Worm (Caenorhabditis elegans) whole organism, L1 larva: ENCODE data around the gene D2024.1.
A peak's percentile ranks its signal among the peaks of the same experiment; 100 is the strongest.

Source experiments
- C16A3.4 ChIP-seq: fragments of 150-350 bp; optimal IDR thresholded peaks from 2 replicates; lab custom pipeline; 2014; ENCODE audit warnings: missing biosample characterization, missing genetic modification characterization
- alr-1 ChIP-seq: fragments of 200-800 bp; sonication (Bioruptor generic); optimal IDR thresholded peaks from 2 replicates; lab custom pipeline; 2018; ENCODE audit warnings: borderline replicate concordance, mild to moderate bottlenecking, missing genetic modification characterization, missing compliant biosample characterization
- aly-2 ChIP-seq: fragments of 150-350 bp; optimal IDR thresholded peaks from 2 replicates; lab custom pipeline; 2014; ENCODE audit warnings: missing biosample characterization, missing genetic modification characterization
- ceh-8 ChIP-seq: fragments of 200-800 bp; sonication (Bioruptor generic); optimal IDR thresholded peaks from 2 replicates; lab custom pipeline; 2018; ENCODE audit warnings: mild to moderate bottlenecking, missing genetic modification characterization, moderate library complexity, missing compliant biosample characterization
- ceh-90 ChIP-seq: sonication (generic microtip); optimal IDR thresholded peaks from 2 replicates; lab custom pipeline; 2016; ENCODE audit warnings: missing genetic modification characterization, missing compliant biosample characterization
- efl-1 ChIP-seq, 4 experiments: fragments of 150-350 bp; optimal IDR thresholded peaks in 3 of 4; peaks in 1 of 4; 1 replicate in 1 of 4; 2 replicates in 3 of 4; lab custom pipeline; 2014; ENCODE audit warnings: missing biosample characterization in 2 of 4, missing genetic modification characterization in 2 of 4, missing genetic modification reagents in 2 of 4
- efl-3 ChIP-seq: fragments of 200-800 bp; sonication (Bioruptor generic); optimal IDR thresholded peaks from 2 replicates; lab custom pipeline; 2018; ENCODE audit warnings: mild to moderate bottlenecking, missing genetic modification characterization, missing compliant biosample characterization
- elt-2 ChIP-seq: sonication (generic microtip); optimal IDR thresholded peaks from 2 replicates; lab custom pipeline; 2016; ENCODE audit warnings: missing genetic modification characterization, mild to moderate bottlenecking, inconsistent platforms, missing compliant biosample characterization, missing genetic modification reagents
- ets-5 ChIP-seq: fragments of 200-800 bp; sonication (Bioruptor generic); IDR thresholded peaks from 2 replicates; pipeline ENCODE4 v1.3.6; 2022; ENCODE audit warnings: missing genetic modification characterization, missing compliant biosample characterization
- fkh-8 ChIP-seq: sonication (generic microtip); optimal IDR thresholded peaks from 2 replicates; lab custom pipeline; 2016; ENCODE audit warnings: mild to moderate bottlenecking, missing genetic modification characterization, missing compliant biosample characterization
- grh-1 ChIP-seq: fragments of 200-800 bp; sonication (Bioruptor generic); IDR thresholded peaks from 2 replicates; pipeline ENCODE4 v1.3.6; 2022; ENCODE audit warnings: missing genetic modification reagents, missing genetic modification characterization, missing compliant biosample characterization
- hpl-2 ChIP-seq: fragments of 150-350 bp; optimal IDR thresholded peaks from 2 replicates; lab custom pipeline; 2014; ENCODE audit warnings: missing biosample characterization, missing genetic modification reagents, missing genetic modification characterization
- jun-1 ChIP-seq: fragments of 150-350 bp; optimal IDR thresholded peaks from 2 replicates; lab custom pipeline; 2014; ENCODE audit warnings: missing biosample characterization, missing genetic modification reagents, missing genetic modification characterization
- lin-13 ChIP-seq: fragments of 150-350 bp; optimal IDR thresholded peaks from 2 replicates; lab custom pipeline; 2014; ENCODE audit warnings: missing biosample characterization, missing genetic modification reagents, missing genetic modification characterization
- lin-14 ChIP-seq: fragments of 200-800 bp; sonication (Bioruptor generic); optimal IDR thresholded peaks from 2 replicates; lab custom pipeline; 2018; ENCODE audit warnings: mild to moderate bottlenecking, missing genetic modification characterization, moderate library complexity, missing compliant biosample characterization
- lin-35 ChIP-seq, 2 experiments: fragments of 150-350 bp; optimal IDR thresholded peaks; 2 replicates each; lab custom pipeline; 2014; ENCODE audit warnings: missing biosample characterization in 2 of 2, missing genetic modification characterization in 2 of 2, missing genetic modification reagents in 2 of 2
- lir-3 ChIP-seq: sonication (generic microtip); optimal IDR thresholded peaks from 2 replicates; lab custom pipeline; 2016; ENCODE audit warnings: mild to moderate bottlenecking, missing genetic modification characterization, moderate library complexity, missing compliant biosample characterization; ENCODE audit not compliant: poor library complexity
- mab-9 ChIP-seq: fragments of 200-800 bp; sonication (Bioruptor generic); IDR thresholded peaks from 2 replicates; pipeline ENCODE4 v1.3.6; 2022; ENCODE audit warnings: missing genetic modification reagents, missing genetic modification characterization, missing compliant biosample characterization
- mef-2 ChIP-seq: fragments of 150-350 bp; optimal IDR thresholded peaks from 2 replicates; lab custom pipeline; 2014; ENCODE audit warnings: missing biosample characterization, missing genetic modification characterization
- mep-1 ChIP-seq: fragments of 150-350 bp; optimal IDR thresholded peaks from 2 replicates; lab custom pipeline; 2014; ENCODE audit warnings: missing biosample characterization, missing genetic modification characterization
- nhr-12 ChIP-seq: sonication (generic microtip); optimal IDR thresholded peaks from 2 replicates; lab custom pipeline; 2017; ENCODE audit warnings: missing biosample characterization, missing genetic modification characterization
- nhr-20 ChIP-seq: sonication (generic microtip); optimal IDR thresholded peaks from 2 replicates; lab custom pipeline; 2016; ENCODE audit warnings: mild to moderate bottlenecking, missing genetic modification characterization, missing compliant biosample characterization
- nhr-47 ChIP-seq: sonication (generic microtip); optimal IDR thresholded peaks from 2 replicates; lab custom pipeline; 2016; ENCODE audit warnings: mild to moderate bottlenecking, missing genetic modification characterization, moderate library complexity, missing compliant biosample characterization
- nhr-71 ChIP-seq: sonication (generic microtip); optimal IDR thresholded peaks from 2 replicates; lab custom pipeline; 2016; ENCODE audit warnings: mild to moderate bottlenecking, missing genetic modification characterization, moderate library complexity, missing compliant biosample characterization
- nhr-90 ChIP-seq: sonication (generic microtip); optimal IDR thresholded peaks from 2 replicates; lab custom pipeline; 2016; ENCODE audit warnings: mild to moderate bottlenecking, missing genetic modification characterization, missing compliant biosample characterization; ENCODE audit not compliant: poor library complexity
- pag-3 ChIP-seq: sonication (generic microtip); optimal IDR thresholded peaks from 2 replicates; lab custom pipeline; 2017; ENCODE audit warnings: missing genetic modification characterization, mild to moderate bottlenecking, missing compliant biosample characterization, antibody characterized with exemption, borderline replicate concordance; ENCODE audit not compliant: insufficient read depth
- skn-1 ChIP-seq: fragments of 150-350 bp; optimal IDR thresholded peaks from 2 replicates; lab custom pipeline; 2014; ENCODE audit warnings: missing biosample characterization, missing genetic modification characterization
- snu-23 ChIP-seq: sonication (generic microtip); optimal IDR thresholded peaks from 2 replicates; lab custom pipeline; 2016; ENCODE audit warnings: missing genetic modification characterization, missing compliant biosample characterization
- unc-130 ChIP-seq: fragments of 150-350 bp; optimal IDR thresholded peaks from 2 replicates; lab custom pipeline; 2017; ENCODE audit warnings: missing biosample characterization, missing genetic modification characterization, inconsistent platforms
- unc-62 ChIP-seq: fragments of 150-350 bp; optimal IDR thresholded peaks from 2 replicates; lab custom pipeline; 2014; ENCODE audit warnings: missing biosample characterization, missing genetic modification reagents, missing genetic modification characterization
- unc-86 ChIP-seq: sonication (generic microtip); optimal IDR thresholded peaks from 2 replicates; lab custom pipeline; 2016; ENCODE audit warnings: missing genetic modification characterization, missing compliant biosample characterization
- unc-98 ChIP-seq: fragments of 200-800 bp; sonication (Bioruptor generic); IDR thresholded peaks from 2 replicates; pipeline ENCODE4 v1.3.6; 2022; ENCODE audit warnings: missing genetic modification characterization, missing compliant biosample characterization
- vab-15 ChIP-seq: sonication (generic microtip); optimal IDR thresholded peaks from 2 replicates; lab custom pipeline; 2017; ENCODE audit warnings: missing genotype, mild to moderate bottlenecking, missing genetic modification characterization, missing compliant biosample characterization
- xbp-1 ChIP-seq: sonication (generic microtip); optimal IDR thresholded peaks from 2 replicates; lab custom pipeline; 2016; ENCODE audit warnings: missing genetic modification characterization, missing compliant biosample characterization
- zip-4 ChIP-seq: fragments of 200-800 bp; sonication (Bioruptor generic); optimal IDR thresholded peaks from 2 replicates; lab custom pipeline; 2018; ENCODE audit warnings: mild to moderate bottlenecking, missing genetic modification characterization, moderate library complexity, missing compliant biosample characterization

The D2024.1 gene

ce11 chrIV:7260587-7260986 lies 13.2 kb downstream of the D2024.1 start, which contains the start of gene C06E4.3:
TSS of gene C06E4.3 (plus strand) at chrIV:7260875.
- TF ChIP-seq snu-23 (GFP tag; lab: Kevin White, UChicago) (peak; percentile 22), aly-2 (tag; lab: Kevin White, UChicago) (no peak), efl-3 (no peak), skn-1 (tag; lab: Kevin White, UChicago) (peak; percentile 13), nhr-71 (tag; lab: Kevin White, UChicago) (peak; percentile 15), lin-14 (GFP tag; lab: Kevin White, UChicago) (peak; percentile 73), fkh-8 (tag; lab: Kevin White, UChicago) (peak; percentile 30), mep-1 (peak; percentile 25), jun-1 (tag; lab: Kevin White, UChicago) (no peak)

- TF ChIP-seq ceh-90 (tag; lab: Kevin White, UChicago) (no peak), mef-2 (tag; lab: Kevin White, UChicago) (no peak), lir-3 (tag; lab: Kevin White, UChicago) (no peak), ceh-8 (GFP tag; lab: Kevin White, UChicago) (no peak), unc-98 (GFP tag; lab: Robert Waterston, UW) (no peak), nhr-20 (tag; lab: Kevin White, UChicago) (no peak), lin-13 (no peak), unc-62 (GFP tag; lab: Kevin White, UChicago) (no peak)
These were observed 15.8 kb downstream of the D2024.1 start, which contains the start of gene glb-2 for ce11 chrIV:7263137-7263536. TSS of gene glb-2 (minus strand) at chrIV:7263237.

- TF ChIP-seq vab-15 (tag; lab: Kevin White, UChicago) (no peak), grh-1 (GFP tag; lab: Robert Waterston, UW) (no peak), nhr-12 (no peak), nhr-47 (tag; lab: Kevin White, UChicago) (peak; percentile 11), nhr-90 (tag; lab: Kevin White, UChicago) (peak; percentile 18), hpl-2 (GFP tag; lab: Kevin White, UChicago) (no peak), unc-86 (no peak), ets-5 (GFP tag; lab: Robert Waterston, UW) (no peak), mab-9 (GFP tag; lab: Robert Waterston, UW) (no peak), lin-14 (GFP tag; lab: Kevin White, UChicago) (peak; percentile 43), alr-1 (tag; lab: Kevin White, UChicago) (no peak), lin-35 (GFP tag; optimal IDR thresholded peaks at IDR 0.05; lab: Kevin White, UChicago) (no peak), nhr-20 (tag; lab: Kevin White, UChicago) (peak; percentile 2), efl-1 (optimal IDR thresholded peaks at IDR 0.05; lab: Kevin White, UChicago) (no peak), efl-1 (GFP tag; optimal IDR thresholded peaks at IDR 0.05 in 1 of 2; lab: Kevin White, UChicago) (peak in 1 of 2 experiments; percentile 8), snu-23 (GFP tag; lab: Kevin White, UChicago) (peak; percentile 27), zip-4 (GFP tag; lab: Kevin White, UChicago) (no peak), ceh-90 (tag; lab: Kevin White, UChicago) (no peak), C16A3.4 (tag; lab: Kevin White, UChicago) (no peak), xbp-1 (tag; lab: Kevin White, UChicago) (no peak), elt-2 (tag; lab: Kevin White, UChicago) (peak; percentile 3)
- TF ChIP-seq, all 84 proteins: peak for 7
These were observed 27.7 kb downstream of the D2024.1 start for ce11 chrIV:7274969-7275548.

- TF ChIP-seq unc-62 (GFP tag; lab: Kevin White, UChicago) (no peak), pag-3 (tag; lab: Kevin White, UChicago) (no peak), nhr-47 (tag; lab: Kevin White, UChicago) (no peak), unc-130 (tag; lab: Kevin White, UChicago) (no peak), alr-1 (tag; lab: Kevin White, UChicago) (no peak)
- TF ChIP-seq, all 84 proteins: peak for 0
These were observed 29.3 kb downstream of the D2024.1 start, which contains the start of gene C06E4.2 for ce11 chrIV:7276661-7277060. TSS of gene C06E4.2 (plus strand) at chrIV:7276961.
